Fruit fly (Drosophila melanogaster): ENCODE data around the gene CG10345.

CG10345 gene

dm6 chr3R:16624750-16625549 lies 20.3 kb upstream of the CG10345 start, which contains the start of gene Fas1:
Fas1 (plus strand) TSS chr3R:16625238.
- TF ChIP-seq h (optimal IDR thresholded peaks at IDR 0.05) (no peak), psq (optimal IDR thresholded peaks at IDR 0.05) (no peak), Sin3A (optimal IDR thresholded peaks at IDR 0.05) (no peak), ttk (optimal IDR thresholded peaks at IDR 0.05) (no peak), insv (optimal IDR thresholded peaks at IDR 0.05) (no peak), Myc (optimal IDR thresholded peaks at IDR 0.05) (no peak)

DNA sequence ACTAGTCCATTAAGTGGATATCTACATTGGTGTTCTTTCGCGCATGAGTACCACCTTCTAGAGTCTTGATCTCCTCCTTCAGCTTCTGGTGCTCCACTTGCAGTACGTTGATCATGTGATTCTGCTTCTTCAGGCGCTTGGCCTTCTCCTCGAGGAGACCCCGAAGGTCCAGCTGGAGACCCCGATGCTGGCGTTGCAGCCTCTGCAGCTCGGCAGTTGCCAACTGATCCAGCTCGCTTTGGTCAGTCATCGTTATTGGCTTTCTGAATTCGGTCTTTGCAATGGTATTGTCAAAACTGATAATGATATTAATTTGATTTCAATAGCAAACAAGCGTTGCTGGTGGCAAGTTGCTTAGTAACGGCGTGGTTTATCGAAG lies 19.7 kb upstream of the CG10345 start, which contains the start of gene Ccdc114:
Ccdc114 (minus strand) TSS at position 347 of the 379 bp plus-strand sequence.
- TF ChIP-seq insv (optimal IDR thresholded peaks at IDR 0.05) (no peak), psq (optimal IDR thresholded peaks at IDR 0.05) (no peak), Myc (optimal IDR thresholded peaks at IDR 0.05) (no peak), h (optimal IDR thresholded peaks at IDR 0.05) (no peak), Sin3A (optimal IDR thresholded peaks at IDR 0.05) (no peak), ttk (optimal IDR thresholded peaks at IDR 0.05) (no peak)

- TF ChIP-seq Myc (optimal IDR thresholded peaks at IDR 0.05) (no peak), psq (optimal IDR thresholded peaks at IDR 0.05) (no peak), h (optimal IDR thresholded peaks at IDR 0.05) (no peak), insv (optimal IDR thresholded peaks at IDR 0.05) (no peak), ttk (optimal IDR thresholded peaks at IDR 0.05) (no peak), Sin3A (optimal IDR thresholded peaks at IDR 0.05) (no peak)
These were observed 15.8 kb upstream of the CG10345 start, which contains the start of gene CG14893 for dm6 chr3R:16620478-16620877. CG14893 (plus strand) TSS chr3R:16620778.

DNA sequence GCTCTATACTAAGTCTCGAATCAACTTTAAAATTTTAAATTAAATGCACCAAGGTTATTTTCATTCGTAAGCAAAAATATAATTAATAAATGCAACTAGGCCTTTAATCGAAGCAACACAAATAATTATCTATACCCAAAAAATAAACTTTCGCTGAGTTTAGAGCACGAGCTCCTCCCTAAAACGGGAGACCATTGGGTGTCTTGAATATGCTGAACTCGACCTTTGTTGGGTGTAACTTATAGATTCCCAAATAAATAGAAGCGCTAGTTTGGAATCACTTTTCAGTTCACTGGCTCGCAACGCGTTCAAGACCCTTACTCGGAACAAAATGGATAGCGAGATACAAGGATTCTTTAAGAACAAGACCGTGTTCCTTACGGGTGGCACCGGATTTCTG lies 13.0 kb upstream of the CG10345 start, which contains the start of gene CG17560:
CG17560 (plus strand) TSS at position 301 of the 400 bp plus-strand sequence.
- TF ChIP-seq Sin3A (optimal IDR thresholded peaks at IDR 0.05) (no peak), ttk (optimal IDR thresholded peaks at IDR 0.05) (no peak), h (optimal IDR thresholded peaks at IDR 0.05) (no peak), Myc (optimal IDR thresholded peaks at IDR 0.05) (no peak), insv (optimal IDR thresholded peaks at IDR 0.05) (no peak), psq (optimal IDR thresholded peaks at IDR 0.05) (no peak)

dm6 chr3R:16615009-16615408 lies 10.3 kb upstream of the CG10345 start, which contains the start of gene CG17562:
CG17562 (plus strand) TSS chr3R:16615309.
- no peak for TF ChIP-seq psq (optimal IDR thresholded peaks at IDR 0.05)

DNA sequence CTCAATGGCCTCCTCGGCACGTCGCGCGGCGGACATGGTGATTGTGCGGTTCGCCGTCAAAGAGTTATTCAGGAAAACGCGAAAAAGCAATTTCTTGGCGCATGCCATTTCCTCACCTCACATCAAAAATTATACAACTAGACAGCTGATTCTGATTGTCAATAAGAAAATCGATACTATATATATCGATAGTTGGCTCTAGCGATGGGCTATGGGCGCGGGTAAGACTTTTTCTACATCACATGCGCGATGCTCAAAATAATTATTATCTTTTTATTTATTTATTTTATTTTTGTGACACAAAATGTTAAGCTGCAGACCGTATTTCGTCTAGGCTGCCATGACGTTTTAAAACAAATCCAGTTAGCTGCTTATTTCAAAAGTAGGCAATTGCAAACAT lies 9.6 kb upstream of the CG10345 start, which contains the start of gene CG10340:
CG10340 (minus strand) TSS at position 151 of the 400 bp plus-strand sequence.
- TF ChIP-seq h (optimal IDR thresholded peaks at IDR 0.05) (no peak), insv (optimal IDR thresholded peaks at IDR 0.05) (no peak), ttk (optimal IDR thresholded peaks at IDR 0.05) (no peak), psq (optimal IDR thresholded peaks at IDR 0.05) (no peak), Myc (optimal IDR thresholded peaks at IDR 0.05) (no peak), Sin3A (optimal IDR thresholded peaks at IDR 0.05) (no peak)

DNA sequence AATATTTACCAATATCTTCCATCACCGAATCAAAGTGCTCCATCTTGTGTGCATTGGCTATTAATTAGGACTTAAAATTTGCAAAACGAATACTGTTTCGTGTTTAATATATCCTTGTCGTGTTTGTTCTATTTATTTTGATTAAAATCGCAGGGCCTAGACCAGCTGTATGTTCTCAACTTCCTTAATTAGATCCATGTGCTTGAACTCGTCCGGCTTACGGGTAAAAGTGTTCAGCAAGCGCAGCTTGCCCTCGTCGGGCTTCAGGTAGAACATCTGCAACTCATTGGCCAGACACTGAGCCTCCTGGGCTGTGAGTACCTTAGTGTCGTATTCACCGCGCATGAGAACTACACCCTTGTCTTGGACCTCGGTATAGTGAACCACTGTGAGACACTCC lies 8.6 kb upstream of the CG10345 start, which contains the start of gene CG12783:
CG12783 (minus strand) TSS at position 101 of the 400 bp plus-strand sequence.
- TF ChIP-seq Myc (optimal IDR thresholded peaks at IDR 0.05) (no peak), ttk (optimal IDR thresholded peaks at IDR 0.05) (no peak), psq (optimal IDR thresholded peaks at IDR 0.05) (no peak), insv (optimal IDR thresholded peaks at IDR 0.05) (no peak), Sin3A (optimal IDR thresholded peaks at IDR 0.05) (no peak), h (optimal IDR thresholded peaks at IDR 0.05) (no peak)

DNA sequence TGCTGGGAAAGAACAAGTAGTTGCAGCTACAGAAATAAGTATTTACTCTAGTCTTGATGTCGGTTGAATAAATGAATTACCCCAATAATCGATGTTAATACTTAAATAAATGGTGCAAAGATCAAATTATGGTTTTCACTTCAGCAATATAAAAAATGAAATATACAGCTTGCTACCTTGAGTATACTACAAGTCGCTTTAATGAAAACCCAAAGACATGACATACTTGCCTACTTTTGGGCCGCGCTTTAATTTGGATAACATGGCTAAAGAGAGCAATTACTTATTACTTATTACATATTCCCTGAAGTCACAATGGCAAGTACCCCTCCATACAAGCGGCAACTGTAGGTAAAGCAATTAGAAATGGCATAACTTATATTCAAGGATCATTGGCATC lies 6.6 kb upstream of the CG10345 start:
- TF ChIP-seq ttk (optimal IDR thresholded peaks at IDR 0.05) (no peak), insv (optimal IDR thresholded peaks at IDR 0.05) (no peak), Myc (optimal IDR thresholded peaks at IDR 0.05) (no peak), psq (optimal IDR thresholded peaks at IDR 0.05) (no peak), h (optimal IDR thresholded peaks at IDR 0.05) (no peak), Sin3A (optimal IDR thresholded peaks at IDR 0.05) (no peak)

DNA sequence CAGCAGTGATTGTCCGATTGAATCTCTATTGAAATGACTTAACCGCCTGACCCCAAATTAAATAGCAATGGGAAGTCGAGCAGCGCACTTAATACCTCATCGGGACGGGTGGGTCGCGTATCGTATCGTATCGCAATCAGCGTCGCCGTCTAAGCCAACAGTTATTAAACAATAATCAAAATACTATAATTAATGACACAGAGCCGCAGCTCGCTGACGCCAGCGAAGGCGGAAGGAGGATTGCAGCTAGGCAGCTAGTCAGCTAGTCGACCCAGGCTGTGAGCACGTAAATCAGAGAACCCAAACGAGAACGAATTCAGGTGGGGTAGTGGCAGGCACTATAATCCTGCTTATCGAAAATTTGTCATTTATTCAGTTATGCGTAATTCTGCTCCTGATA lies 4.3 kb upstream of the CG10345 start, which contains the start of gene NPF:
NPF (plus strand) TSS at position 301 of the 400 bp plus-strand sequence.
- TF ChIP-seq ttk (optimal IDR thresholded peaks at IDR 0.05), result no peak

DNA sequence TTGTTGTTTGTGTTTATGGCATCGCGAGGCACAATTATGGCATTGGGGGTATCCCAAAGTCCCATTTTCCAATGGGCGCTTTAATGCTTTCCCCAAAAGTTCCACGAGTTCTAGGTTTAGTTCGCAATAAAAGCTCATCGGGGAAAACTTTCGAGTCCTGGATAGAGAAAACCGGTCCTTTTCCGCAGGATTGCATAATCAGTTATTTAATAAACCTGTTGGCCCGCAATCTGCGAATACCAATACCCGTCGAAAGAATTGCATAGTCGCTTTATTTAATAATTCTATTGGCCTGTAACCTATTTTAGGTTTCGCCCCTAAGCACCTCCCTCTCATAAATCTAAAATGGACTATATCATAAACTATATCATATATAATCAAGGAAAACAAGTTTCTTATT lies 1.3 kb upstream of the CG10345 start:
- no peak for TF ChIP-seq insv (optimal IDR thresholded peaks at IDR 0.05)
- TF ChIP-seq Myc (optimal IDR thresholded peaks at IDR 0.05), result no peak
- no peak for TF ChIP-seq ttk (optimal IDR thresholded peaks at IDR 0.05)
- no peak for TF ChIP-seq psq (optimal IDR thresholded peaks at IDR 0.05)
- no peak for TF ChIP-seq h (optimal IDR thresholded peaks at IDR 0.05)
- no peak for TF ChIP-seq Sin3A (optimal IDR thresholded peaks at IDR 0.05)

- TF ChIP-seq insv (optimal IDR thresholded peaks at IDR 0.05) (no peak), h (optimal IDR thresholded peaks at IDR 0.05) (no peak), psq (optimal IDR thresholded peaks at IDR 0.05) (no peak), ttk (optimal IDR thresholded peaks at IDR 0.05) (no peak), Sin3A (optimal IDR thresholded peaks at IDR 0.05) (no peak), Myc (optimal IDR thresholded peaks at IDR 0.05) (no peak)
These were observed 3.9 kb downstream of the CG10345 start for dm6 chr3R:16600735-16601134.

dm6 chr3R:16599647-16600046 lies 5.0 kb downstream of the CG10345 start:
- TF ChIP-seq psq (optimal IDR thresholded peaks at IDR 0.05), result no peak
- TF ChIP-seq h (optimal IDR thresholded peaks at IDR 0.05), result no peak
- no peak for TF ChIP-seq insv (optimal IDR thresholded peaks at IDR 0.05)
- TF ChIP-seq Sin3A (optimal IDR thresholded peaks at IDR 0.05), result no peak
- TF ChIP-seq ttk (optimal IDR thresholded peaks at IDR 0.05), result no peak
- TF ChIP-seq Myc (optimal IDR thresholded peaks at IDR 0.05), result no peak

DNA sequence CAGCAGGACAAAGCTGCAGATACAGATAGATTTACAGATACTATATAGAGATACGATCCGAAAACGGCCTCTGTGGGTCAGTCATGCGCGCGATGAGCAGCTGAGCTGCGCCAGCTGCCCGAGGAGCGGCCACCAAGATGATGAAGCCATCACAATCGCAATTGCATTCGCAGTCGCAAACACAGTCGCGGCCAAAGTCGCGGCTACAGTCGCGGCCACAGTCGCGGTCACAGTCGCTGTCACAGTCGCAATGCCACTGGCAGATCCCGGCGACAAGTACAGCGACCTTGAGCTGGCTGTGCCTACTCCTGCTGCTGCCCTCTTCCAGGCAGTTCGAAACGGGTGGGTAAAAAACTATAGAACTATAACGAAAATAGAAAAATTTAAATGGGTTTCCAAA lies 9.7 kb downstream of the CG10345 start:
- TF ChIP-seq insv (optimal IDR thresholded peaks at IDR 0.05) (no peak), psq (optimal IDR thresholded peaks at IDR 0.05) (no peak), ttk (optimal IDR thresholded peaks at IDR 0.05) (no peak), h (optimal IDR thresholded peaks at IDR 0.05) (no peak), Myc (optimal IDR thresholded peaks at IDR 0.05) (no peak), Sin3A (optimal IDR thresholded peaks at IDR 0.05) (no peak)
